Fruit fly (Drosophila melanogaster) whole organism, pupa: ENCODE results near the gene CG31407.

Experiments used
- CG13204 ChIP-seq: fragments of 200-800 bp; sonication (Bioruptor generic); optimal IDR thresholded peaks from 2 replicates; lab custom pipeline; 2018; ENCODE audit warnings: missing biosample characterization, mild to moderate bottlenecking, missing genetic modification characterization, moderate library complexity
- CG15710 ChIP-seq: fragments of 200-800 bp; sonication (Bioruptor generic); optimal IDR thresholded peaks from 2 replicates; lab custom pipeline; 2018; ENCODE audit warnings: missing biosample characterization, mild to moderate bottlenecking, missing genetic modification characterization, moderate library complexity
- CG17806 ChIP-seq: fragments of 200-800 bp; sonication (Bioruptor generic); optimal IDR thresholded peaks from 2 replicates; lab custom pipeline; 2018; ENCODE audit warnings: missing biosample characterization, mild to moderate bottlenecking, missing genetic modification characterization, moderate library complexity
- CG32121 ChIP-seq: fragments of 200-800 bp; sonication (Bioruptor generic); IDR thresholded peaks from 2 replicates; pipeline ENCODE4 v1.3.6; 2022; ENCODE audit warnings: missing biosample characterization, missing genetic modification characterization
- CG34367 ChIP-seq: fragments of 200-800 bp; sonication (Bioruptor generic); optimal IDR thresholded peaks from 2 replicates; lab custom pipeline; 2018; ENCODE audit warnings: missing biosample characterization, mild to moderate bottlenecking, missing genetic modification characterization
- CG4496 ChIP-seq: fragments of 200-800 bp; sonication (Bioruptor generic); IDR thresholded peaks from 3 replicates; pipeline ENCODE4 v1.3.6; 2022; ENCODE audit warnings: missing biosample characterization, missing genetic modification characterization
- CG8159 ChIP-seq: fragments of 200-800 bp; sonication (Bioruptor generic); optimal IDR thresholded peaks from 3 replicates; lab custom pipeline; 2018; ENCODE audit warnings: missing biosample characterization, mild to moderate bottlenecking, missing genetic modification characterization, moderate library complexity
- CG8301 ChIP-seq: fragments of 200-800 bp; sonication (Bioruptor generic); optimal IDR thresholded peaks from 2 replicates; lab custom pipeline; 2018; ENCODE audit warnings: missing biosample characterization, mild to moderate bottlenecking, missing genetic modification characterization
- EcR ChIP-seq: fragments of 200-800 bp; sonication (Bioruptor generic); optimal IDR thresholded peaks from 3 replicates; lab custom pipeline; 2019; ENCODE audit warnings: missing biosample characterization, missing genetic modification characterization, mild to moderate bottlenecking, moderate library complexity, missing genetic modification reagents
- Ets98B ChIP-seq: fragments of 200-800 bp; sonication (Bioruptor generic); IDR thresholded peaks from 2 replicates; pipeline ENCODE4 v1.3.6; 2022; ENCODE audit warnings: missing biosample characterization, missing genetic modification characterization
- Pif1A ChIP-seq: fragments of 200-800 bp; sonication (Bioruptor generic); optimal IDR thresholded peaks from 3 replicates; lab custom pipeline; 2016; ENCODE audit warnings: missing biosample characterization, missing genetic modification characterization
- Pif1B ChIP-seq: fragments of 200-800 bp; sonication (Bioruptor generic); optimal IDR thresholded peaks from 3 replicates; lab custom pipeline; 2016; ENCODE audit warnings: missing biosample characterization, missing genetic modification characterization
- gl ChIP-seq: fragments of 200-800 bp; sonication (Bioruptor generic); optimal IDR thresholded peaks from 2 replicates; lab custom pipeline; 2018; ENCODE audit warnings: missing biosample characterization, mild to moderate bottlenecking, missing genetic modification characterization
- rn ChIP-seq: fragments of 200-800 bp; sonication (Bioruptor generic); IDR thresholded peaks from 2 replicates; pipeline ENCODE4 v1.3.6; 2022; ENCODE audit warnings: missing biosample characterization, missing genetic modification characterization

- TF ChIP-seq rn (GFP tag; lab: Robert Waterston, UW) (no peak), CG8301 (no peak), CG8159 (no peak), CG32121 (GFP tag; lab: Robert Waterston, UW) (no peak), Pif1A (no peak), CG15710 (tag; lab: Kevin White, UChicago) (no peak), Ets98B (GFP tag; lab: Robert Waterston, UW) (no peak), CG4496 (no peak), Pif1B (GFP tag; lab: Kevin White, UChicago) (no peak), CG13204 (no peak), CG17806 (tag; lab: Kevin White, UChicago) (no peak), gl (tag; lab: Kevin White, UChicago) (no peak), CG34367 (tag; lab: Kevin White, UChicago) (no peak), EcR (GFP tag; lab: Kevin White, UChicago) (no peak)
Measured at dm6 chr3R:10053559-10053958, 28.6 kb upstream of the CG31407 start.
